Worm (Caenorhabditis elegans): ENCODE data around the gene Y57A10A.24.

Y57A10A.24 gene

ce11 chrII:12222524-12222923 is 20.2 kb upstream of the Y57A10A.24 start (continued):
- TF ChIP-seq hlh-17 (GFP tag; optimal IDR thresholded peaks at IDR 0.05; ENCODE audit: borderline replicate concordance) (no peak), aha-1 (tag; optimal IDR thresholded peaks at IDR 0.05) (no peak)

ce11 chrII:12224916-12225406 is 17.8 kb upstream of the Y57A10A.24 start, which contains the start of the genes pqn-87 and rsr-2:
pqn-87 (minus strand) TSS chrII:12225086.
rsr-2 (plus strand) TSS chrII:12225356.
- TF ChIP-seq fkh-8 (tag; optimal IDR thresholded peaks at IDR 0.05) (no peak), hlh-17 (GFP tag; optimal IDR thresholded peaks at IDR 0.05; ENCODE audit: borderline replicate concordance) (no peak), fkh-10 (GFP tag; optimal IDR thresholded peaks at IDR 0.05) (no peak), snpc-4 (tag; optimal IDR thresholded peaks at IDR 0.05) (no peak), ztf-11 (tag; optimal IDR thresholded peaks at IDR 0.05) (no peak), nhr-28 (tag; optimal IDR thresholded peaks at IDR 0.05) (no peak), pqm-1 (tag; optimal IDR thresholded peaks at IDR 0.05) (no peak), sox-4 (tag; optimal IDR thresholded peaks at IDR 0.05) (no peak), sptf-1 (tag; optimal IDR thresholded peaks at IDR 0.05) (no peak), lin-15B (tag; optimal IDR thresholded peaks at IDR 0.05) (no peak), C34B4.2 (tag; optimal IDR thresholded peaks at IDR 0.05) (no peak), lin-39 (tag; optimal IDR thresholded peaks at IDR 0.05) (no peak), unc-98 (GFP tag; IDR thresholded peaks at IDR 0.05) (no peak), nhr-85 (tag) (no peak), nhr-77 (tag; optimal IDR thresholded peaks at IDR 0.05) (peak; percentile 3), fos-1 (tag; optimal IDR thresholded peaks at IDR 0.05) (no peak), ama-1 (optimal IDR thresholded peaks at IDR 0.05) (no peak), pag-3 (tag; optimal IDR thresholded peaks at IDR 0.05; ENCODE audit: borderline replicate concordance, insufficient read depth) (no peak), C16A3.4 (tag; optimal IDR thresholded peaks at IDR 0.05) (peak; percentile 40), unc-30 (tag; optimal IDR thresholded peaks at IDR 0.05) (no peak), irx-1 (tag; optimal IDR thresholded peaks at IDR 0.05) (no peak), aha-1 (tag; optimal IDR thresholded peaks at IDR 0.05) (no peak), ceh-8 (GFP tag; optimal IDR thresholded peaks at IDR 0.05) (no peak), mdl-1 (tag; optimal IDR thresholded peaks at IDR 0.05) (peak in 1 of 2 experiments; percentile 11), efl-1 (optimal IDR thresholded peaks at IDR 0.05) (peak; percentile 51 to 52), efl-1 (GFP tag; optimal IDR thresholded peaks at IDR 0.05 in 1 of 2) (peak in 1 of 2 experiments; percentile 54), blmp-1 (tag; optimal IDR thresholded peaks at IDR 0.05) (no peak), snu-23 (GFP tag; optimal IDR thresholded peaks at IDR 0.05) (peak; percentile 30), hlh-4 (tag; optimal IDR thresholded peaks at IDR 0.05) (no peak), elt-2 (tag; optimal IDR thresholded peaks at IDR 0.05) (no peak), swsn-7 (tag; optimal IDR thresholded peaks at IDR 0.05) (no peak), mep-1 (tag; optimal IDR thresholded peaks at IDR 0.05) (no peak), lin-13 (GFP tag; optimal IDR thresholded peaks at IDR 0.05) (no peak), F16B12.6 (tag; optimal IDR thresholded peaks at IDR 0.05) (peak; percentile 7), xbp-1 (tag; optimal IDR thresholded peaks at IDR 0.05) (peak; percentile 37), dpl-1 (GFP tag; optimal IDR thresholded peaks at IDR 0.05) (peak; percentile 31 to 57 (median 38)), hpl-2 (GFP tag; optimal IDR thresholded peaks at IDR 0.05) (no peak), lsy-2 (tag; optimal IDR thresholded peaks at IDR 0.05) (peak; percentile 43 to 69), nhr-11 (tag; optimal IDR thresholded peaks at IDR 0.05) (no peak), egl-13 (tag; optimal IDR thresholded peaks at IDR 0.05) (no peak), mef-2 (tag; optimal IDR thresholded peaks at IDR 0.05) (no peak), nhr-237 (tag; optimal IDR thresholded peaks at IDR 0.05) (no peak), unc-130 (tag; optimal IDR thresholded peaks at IDR 0.05) (no peak), nhr-12 (tag; optimal IDR thresholded peaks at IDR 0.05) (no peak), ces-1 (GFP tag; optimal IDR thresholded peaks at IDR 0.05) (no peak), ceh-90 (tag; optimal IDR thresholded peaks at IDR 0.05) (no peak), aly-2 (tag; optimal IDR thresholded peaks at IDR 0.05) (no peak), ztf-4 (tag; optimal IDR thresholded peaks at IDR 0.05) (no peak), alr-1 (tag; optimal IDR thresholded peaks at IDR 0.05; ENCODE audit: borderline replicate concordance) (no peak), vab-15 (tag; optimal IDR thresholded peaks at IDR 0.05) (no peak), ceh-82 (tag; optimal IDR thresholded peaks at IDR 0.05) (no peak), tbx-2 (tag; optimal IDR thresholded peaks at IDR 0.05) (no peak), lin-35 (GFP tag; optimal IDR thresholded peaks at IDR 0.05) (peak; percentile 49 to 76)
